Worm (Caenorhabditis elegans): ENCODE results near the gene his-16.

DNA sequence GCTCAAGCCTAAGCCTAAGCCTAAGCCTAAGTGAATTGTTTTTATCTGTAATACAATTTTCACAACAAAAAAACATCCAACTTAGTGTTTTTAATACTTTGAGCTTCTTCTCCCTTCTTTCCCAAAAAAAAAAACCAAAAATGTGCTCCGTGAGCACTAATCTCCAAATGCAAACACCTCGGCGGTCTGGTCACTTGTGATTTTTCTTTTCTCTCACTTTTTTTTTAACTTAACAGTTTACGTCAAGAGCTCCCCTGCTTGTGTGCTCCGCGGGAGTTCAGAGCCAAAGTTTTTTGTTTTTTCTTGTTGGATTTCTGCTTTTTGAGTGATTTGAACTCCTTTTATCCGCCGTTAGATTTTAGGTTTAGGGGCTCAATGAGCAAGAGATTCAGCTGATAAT lies 11.7 kb downstream of the his-16 start:
- no peak for TF ChIP-seq tab-1 (GFP tag; IDR thresholded peaks at IDR 0.05)
- TF ChIP-seq ztf-23 (GFP tag; IDR thresholded peaks at IDR 0.05) = no peak
- no peak for TF ChIP-seq flt-1 (GFP tag; IDR thresholded peaks at IDR 0.05)
- TF ChIP-seq med-1 (GFP tag; optimal IDR thresholded peaks at IDR 0.05; ENCODE audit: insufficient read depth) = no peak
- TF ChIP-seq ztf-29 (GFP tag; IDR thresholded peaks at IDR 0.05) = no peak

Data from whole organism, midembryonic.